Fruit fly (Drosophila melanogaster) whole organism, embryonic: ENCODE data around the gene mad2.

Experiments
- Adf1 ChIP-seq: fragments of 200-800 bp; sonication (Bioruptor generic); IDR thresholded peaks from 2 replicates; pipeline ENCODE4 v1.3.6; 2022; ENCODE audit warnings: missing biosample characterization, missing genetic modification characterization
- CG10267 ChIP-seq: fragments of 200-800 bp; sonication (Bioruptor generic); optimal IDR thresholded peaks from 2 replicates; lab custom pipeline; 2018; ENCODE audit warnings: missing biosample characterization, mild to moderate bottlenecking, missing genetic modification characterization, moderate library complexity
- CG10431 ChIP-seq: fragments of 200-800 bp; sonication (Bioruptor generic); optimal IDR thresholded peaks from 3 replicates; lab custom pipeline; 2018; ENCODE audit warnings: missing biosample characterization, mild to moderate bottlenecking, missing genetic modification characterization
- CG10462 ChIP-seq: fragments of 200-800 bp; sonication (Bioruptor generic); optimal IDR thresholded peaks from 2 replicates; lab custom pipeline; 2016; ENCODE audit warnings: missing biosample characterization, missing genetic modification characterization
- CG11560 ChIP-seq: fragments of 200-800 bp; sonication (Bioruptor generic); IDR thresholded peaks from 3 replicates; pipeline ENCODE4 v1.3.6; 2022; ENCODE audit warnings: missing biosample characterization, missing genetic modification characterization
- CG12071 ChIP-seq: fragments of 200-800 bp; sonication (Bioruptor generic); optimal IDR thresholded peaks from 3 replicates; lab custom pipeline; 2018; ENCODE audit warnings: missing biosample characterization, mild to moderate bottlenecking, missing genetic modification characterization
- CG12236 ChIP-seq: fragments of 200-800 bp; sonication (Bioruptor generic); optimal IDR thresholded peaks from 2 replicates; lab custom pipeline; 2016; ENCODE audit warnings: missing biosample characterization, missing genetic modification characterization
- CG13775 ChIP-seq: fragments of 200-800 bp; sonication (Bioruptor generic); optimal IDR thresholded peaks from 3 replicates; lab custom pipeline; 2017; ENCODE audit warnings: missing biosample characterization, mild to moderate bottlenecking, missing genetic modification characterization
- CG14050 ChIP-seq: fragments of 200-800 bp; sonication (Bioruptor generic); IDR thresholded peaks from 3 replicates; pipeline ENCODE4 v1.3.6; 2022; ENCODE audit warnings: missing biosample characterization, missing genetic modification characterization
- CG1647 ChIP-seq: fragments of 200-800 bp; sonication (Bioruptor generic); optimal IDR thresholded peaks from 3 replicates; lab custom pipeline; 2016; ENCODE audit warnings: missing biosample characterization, missing genetic modification characterization
- CG16779 ChIP-seq: fragments of 200-800 bp; sonication (Bioruptor generic); IDR thresholded peaks from 2 replicates; pipeline ENCODE4 v1.3.6; 2022; ENCODE audit warnings: missing biosample characterization, missing genetic modification characterization
- CG16863 ChIP-seq: fragments of 200-800 bp; sonication (Bioruptor generic); optimal IDR thresholded peaks from 3 replicates; lab custom pipeline; 2016; ENCODE audit warnings: missing biosample characterization, missing genetic modification characterization
- CG17359 ChIP-seq: fragments of 200-800 bp; sonication (Bioruptor generic); optimal IDR thresholded peaks from 3 replicates; lab custom pipeline; 2018; ENCODE audit warnings: missing biosample characterization, mild to moderate bottlenecking, missing genetic modification characterization, moderate library complexity
- CG1792 ChIP-seq: fragments of 200-800 bp; sonication (Bioruptor generic); optimal IDR thresholded peaks from 2 replicates; lab custom pipeline; 2016; ENCODE audit warnings: missing biosample characterization, missing genetic modification characterization
- CG31224 ChIP-seq: fragments of 200-800 bp; sonication (Bioruptor generic); IDR thresholded peaks from 2 replicates; pipeline ENCODE4 v1.3.6; 2022; ENCODE audit warnings: missing biosample characterization, missing genetic modification characterization
- CG31365 ChIP-seq: fragments of 200-800 bp; sonication (Bioruptor generic); optimal IDR thresholded peaks from 2 replicates; lab custom pipeline; 2018; ENCODE audit warnings: missing biosample characterization, mild to moderate bottlenecking, missing genetic modification characterization
- CG34224 ChIP-seq: fragments of 200-800 bp; sonication (Bioruptor generic); IDR thresholded peaks from 3 replicates; pipeline ENCODE4 v1.3.6; 2022; ENCODE audit warnings: missing biosample characterization, missing genetic modification characterization; ENCODE audit not compliant: partially characterized antibody
- CG6689 ChIP-seq: fragments of 200-800 bp; sonication (Bioruptor generic); IDR thresholded peaks from 2 replicates; pipeline ENCODE4 v1.3.6; 2022; ENCODE audit warnings: missing biosample characterization, missing genetic modification characterization
- CG6765 ChIP-seq: fragments of 200-800 bp; sonication (Bioruptor generic); optimal IDR thresholded peaks from 3 replicates; lab custom pipeline; 2017; ENCODE audit warnings: missing biosample characterization, mild to moderate bottlenecking, missing genetic modification characterization
- CG6813 ChIP-seq: fragments of 200-800 bp; sonication (Bioruptor generic); optimal IDR thresholded peaks from 2 replicates; lab custom pipeline; 2017; ENCODE audit warnings: missing biosample characterization, missing genetic modification characterization, mild to moderate bottlenecking, moderate library complexity, missing genetic modification reagents
- CG8478 ChIP-seq: fragments of >200 bp; optimal IDR thresholded peaks from 2 replicates; lab custom pipeline; 2018
- E2f2 ChIP-seq: fragments of 200-800 bp; sonication (Bioruptor generic); IDR thresholded peaks from 2 replicates; pipeline ENCODE4 v1.3.6; 2022; ENCODE audit warnings: missing biosample characterization, missing genetic modification characterization
- Eip74EF ChIP-seq, 2 experiments: fragments of 200-800 bp in 1 of 2; fragments of >200 bp in 1 of 2; sonication (Bioruptor generic) in 1 of 2; optimal IDR thresholded peaks; 2 replicates each; lab custom pipeline; 2017 to 2019; ENCODE audit warnings: missing biosample characterization in 2 of 2, missing genetic modification characterization in 2 of 2, mild to moderate bottlenecking in 1 of 2, moderate library complexity in 1 of 2
- GATAe ChIP-seq: fragments of 200-800 bp; sonication (Bioruptor generic); conservative IDR thresholded peaks from 2 replicates; pipeline ENCODE4 v1.3.6; 2022; ENCODE audit warnings: missing biosample characterization, missing genetic modification characterization
- Gug ChIP-seq: fragments of 200-800 bp; sonication (Bioruptor generic); IDR thresholded peaks from 4 replicates; pipeline ENCODE4 v1.3.6; 2022; ENCODE audit warnings: missing biosample characterization, missing genetic modification characterization
- Hmx ChIP-seq: fragments of 200-800 bp; sonication (Bioruptor generic); optimal IDR thresholded peaks from 2 replicates; lab custom pipeline; 2016; ENCODE audit warnings: missing biosample characterization, missing genetic modification characterization
- Jarid2 ChIP-seq: fragments of 200-800 bp; sonication (Bioruptor generic); optimal IDR thresholded peaks from 3 replicates; lab custom pipeline; 2017; ENCODE audit warnings: mild to moderate bottlenecking, missing biosample characterization, missing genetic modification reagents, missing genetic modification characterization
- NC2β ChIP-seq: fragments of 200-800 bp; sonication (Bioruptor generic); optimal IDR thresholded peaks from 2 replicates; lab custom pipeline; 2016; ENCODE audit warnings: missing biosample characterization, missing genetic modification characterization
- NFAT ChIP-seq: fragments of 200-800 bp; sonication (Bioruptor generic); IDR thresholded peaks from 2 replicates; pipeline ENCODE4 v1.3.6; 2022; ENCODE audit warnings: missing biosample characterization, missing genetic modification characterization
- Neu2 ChIP-seq: fragments of 200-800 bp; sonication (Bioruptor generic); optimal IDR thresholded peaks from 3 replicates; lab custom pipeline; 2016; ENCODE audit warnings: missing biosample characterization, missing genetic modification characterization, borderline replicate concordance
- Nf-YC ChIP-seq: fragments of 200-800 bp; optimal IDR thresholded peaks from 3 replicates; lab custom pipeline; 2019; ENCODE audit warnings: missing biosample characterization, mild to moderate bottlenecking, missing genetic modification characterization, moderate library complexity
- Sry-β ChIP-seq: fragments of 200-800 bp; sonication (Bioruptor generic); optimal IDR thresholded peaks from 2 replicates; lab custom pipeline; 2018; ENCODE audit warnings: missing biosample characterization, mild to moderate bottlenecking, missing genetic modification characterization, moderate library complexity
- Xbp1 ChIP-seq: fragments of 200-800 bp; sonication (Bioruptor generic); optimal IDR thresholded peaks from 3 replicates; lab custom pipeline; 2016; ENCODE audit warnings: missing biosample characterization, mild to moderate bottlenecking, missing genetic modification characterization
- aop ChIP-seq: fragments of 200-800 bp; sonication (Bioruptor generic); IDR thresholded peaks from 2 replicates; pipeline ENCODE4 v1.3.6; 2022; ENCODE audit warnings: missing biosample characterization, missing genetic modification characterization
- az2 ChIP-seq: fragments of 200-800 bp; sonication (Bioruptor generic); optimal IDR thresholded peaks from 3 replicates; lab custom pipeline; 2016; ENCODE audit warnings: missing biosample characterization, missing genetic modification characterization
- cad ChIP-seq: fragments of >200 bp; optimal IDR thresholded peaks from 2 replicates; lab custom pipeline; 2017; ENCODE audit warnings: missing biosample characterization, missing genetic modification characterization
- chinmo ChIP-seq: fragments of 200-800 bp; sonication (Bioruptor generic); IDR thresholded peaks from 4 replicates; pipeline ENCODE4 v1.3.6; 2022; ENCODE audit warnings: missing biosample characterization, missing genetic modification characterization; ENCODE audit not compliant: partially characterized antibody
- ewg ChIP-seq: fragments of 200-800 bp; sonication (Bioruptor generic); optimal IDR thresholded peaks from 3 replicates; lab custom pipeline; 2017; ENCODE audit warnings: mild to moderate bottlenecking, missing biosample characterization, missing genetic modification reagents, missing genetic modification characterization
- gcm ChIP-seq: fragments of 200-800 bp; sonication (Bioruptor generic); optimal IDR thresholded peaks from 2 replicates; lab custom pipeline; 2019; ENCODE audit warnings: missing biosample characterization, mild to moderate bottlenecking, missing genetic modification characterization, moderate library complexity
- h ChIP-seq: fragments of >200 bp; optimal IDR thresholded peaks from 2 replicates; lab custom pipeline; 2017
- insv ChIP-seq, 2 experiments: fragments of 200-800 bp; sonication (Bioruptor generic); optimal IDR thresholded peaks; 3 replicates each; lab custom pipeline; 2016 to 2018; ENCODE audit warnings: missing biosample characterization in 2 of 2, missing genetic modification characterization in 2 of 2
- kay ChIP-seq: fragments of 200-800 bp; sonication (Bioruptor generic); optimal IDR thresholded peaks from 2 replicates; lab custom pipeline; 2016; ENCODE audit warnings: missing biosample characterization, missing genetic modification characterization
- kni ChIP-seq: fragments of 200-800 bp; sonication (Bioruptor generic); optimal IDR thresholded peaks from 3 replicates; lab custom pipeline; 2017; ENCODE audit warnings: mild to moderate bottlenecking, missing biosample characterization, missing genetic modification reagents, missing genetic modification characterization
- lov ChIP-seq, 2 experiments: fragments of 200-800 bp in 1 of 2; fragments of >200 bp in 1 of 2; sonication (Bioruptor generic) in 1 of 2; IDR thresholded peaks in 1 of 2; optimal IDR thresholded peaks in 1 of 2; 2 replicates in 1 of 2; 3 replicates in 1 of 2; pipeline versions ENCODE4 v1.3.6 to Lab custom; 2017 to 2022; ENCODE audit warnings: missing biosample characterization in 1 of 2, missing genetic modification characterization in 1 of 2
- peb ChIP-seq: fragments of 200-800 bp; sonication (Bioruptor generic); IDR thresholded peaks from 2 replicates; pipeline ENCODE4 v1.3.6; 2022; ENCODE audit warnings: missing biosample characterization, missing genetic modification characterization
- rib ChIP-seq: fragments of 200-800 bp; sonication (Bioruptor generic); IDR thresholded peaks from 2 replicates; pipeline ENCODE4 v1.3.6; 2022; ENCODE audit warnings: missing biosample characterization, missing genetic modification characterization
- sens ChIP-seq: fragments of 200-800 bp; sonication (Bioruptor generic); peaks from one replicate; lab custom pipeline; 2016; ENCODE audit warnings: missing biosample characterization, missing genetic modification characterization
- stwl ChIP-seq: fragments of 200-800 bp; sonication (Bioruptor generic); optimal IDR thresholded peaks from 3 replicates; lab custom pipeline; 2018; ENCODE audit warnings: missing biosample characterization, mild to moderate bottlenecking, missing genetic modification characterization, moderate library complexity
- unpg ChIP-seq: fragments of 200-800 bp; sonication (Bioruptor generic); optimal IDR thresholded peaks from 3 replicates; lab custom pipeline; 2018; ENCODE audit warnings: missing biosample characterization, mild to moderate bottlenecking, missing genetic modification characterization, moderate library complexity
- zf30C ChIP-seq: fragments of 200-800 bp; sonication (Bioruptor generic); optimal IDR thresholded peaks from 3 replicates; lab custom pipeline; 2018; ENCODE audit warnings: missing biosample characterization, mild to moderate bottlenecking, missing genetic modification characterization
- zfh1 ChIP-seq: fragments of 200-800 bp; sonication (Bioruptor generic); IDR thresholded peaks from 3 replicates; pipeline ENCODE4 v1.3.6; 2022; ENCODE audit warnings: missing biosample characterization, missing genetic modification characterization

The mad2 gene

DNA sequence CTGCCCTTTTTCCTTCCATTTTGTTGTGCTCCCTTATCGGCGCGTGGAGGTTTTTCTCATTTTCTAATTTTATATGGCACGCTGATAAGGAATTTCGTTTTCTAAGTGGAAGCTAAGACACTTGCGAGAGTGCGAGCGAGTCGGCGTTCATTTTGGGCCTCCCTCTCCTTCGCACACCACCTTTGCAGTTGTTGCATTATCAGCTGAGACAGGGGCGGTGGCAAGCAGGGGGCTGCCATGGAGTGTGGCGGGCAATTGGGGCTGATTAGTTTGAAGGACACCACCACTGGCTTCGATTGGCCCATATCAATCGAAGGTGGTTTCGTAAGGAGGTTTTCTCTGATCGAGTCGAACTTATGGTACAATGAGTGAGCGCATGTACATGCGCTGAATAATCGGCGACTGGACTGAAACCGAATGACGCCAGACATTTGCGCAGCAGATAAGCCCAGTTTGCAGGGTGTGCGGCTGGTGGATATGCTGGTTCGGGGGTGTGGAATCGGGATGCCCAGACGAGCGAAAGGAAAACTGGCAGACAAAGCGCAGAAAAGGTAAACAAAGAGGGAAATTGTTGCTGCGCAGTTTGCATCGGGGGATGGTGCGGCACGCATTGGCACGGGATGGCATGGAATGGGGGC, 3.1 kb downstream of the mad2 start (continued):
- no peak for TF ChIP-seq CG17359 (tag; lab: Kevin White, UChicago)
- no peak for TF ChIP-seq CG1647
- TF ChIP-seq CG11560 (tag; lab: Robert Waterston, UW): no peak
- no peak for TF ChIP-seq CG16779 (GFP tag; lab: Robert Waterston, UW)
- TF ChIP-seq zf30C (GFP tag; lab: Kevin White, UChicago): no peak
- TF ChIP-seq NFAT (GFP tag; lab: Robert Waterston, UW): no peak
- TF ChIP-seq CG10431 (GFP tag; lab: Kevin White, UChicago): no peak
- no peak for TF ChIP-seq cad (GFP tag; lab: Kevin White, UChicago)
- no peak for TF ChIP-seq CG12236
- no peak for TF ChIP-seq CG13775 (GFP tag; lab: Kevin White, UChicago)
- no peak for TF ChIP-seq CG6689 (GFP tag; lab: Robert Waterston, UW)
- no peak for TF ChIP-seq CG10462
- no peak for TF ChIP-seq E2f2 (GFP tag; lab: Robert Waterston, UW)
- TF ChIP-seq stwl (tag; lab: Kevin White, UChicago): no peak
- TF ChIP-seq Neu2: no peak
- peak; percentile 10 for TF ChIP-seq CG12071 (GFP tag; lab: Kevin White, UChicago)
- no peak for TF ChIP-seq unpg
- peak; percentile 17; the same call in 1 of the 2 replicates for TF ChIP-seq rib
- no peak for TF ChIP-seq CG1792 (GFP tag; lab: Kevin White, UChicago)
- TF ChIP-seq Adf1 (GFP tag; lab: Robert Waterston, UW): peak; percentile 45
- TF ChIP-seq gcm (GFP tag; lab: Kevin White, UChicago): no peak
- no peak for TF ChIP-seq aop (GFP tag; lab: Robert Waterston, UW)
- no peak for TF ChIP-seq lov (optimal IDR thresholded peaks at IDR 0.05; lab: Kevin White, UChicago)
- TF ChIP-seq lov (GFP tag; IDR thresholded peaks at IDR 0.05; lab: Robert Waterston, UW): no peak
- TF ChIP-seq Nf-YC (tag; lab: Kevin White, UChicago): peak; percentile 80
- TF ChIP-seq Hmx: no peak
- TF ChIP-seq CG16863 (GFP tag; lab: Kevin White, UChicago): no peak
- TF ChIP-seq kay: no peak
- TF ChIP-seq Sry-β (GFP tag; lab: Kevin White, UChicago): no peak
- TF ChIP-seq insv (GFP tag; optimal IDR thresholded peaks at IDR 0.05; lab: Kevin White, UChicago): no peak
- TF ChIP-seq CG10267: no peak
- TF ChIP-seq NC2β (GFP tag; lab: Kevin White, UChicago): no peak
- peak; percentile 97 for TF ChIP-seq GATAe
- no peak for TF ChIP-seq CG31365
- TF ChIP-seq Xbp1: no peak
- no peak for TF ChIP-seq CG14050
- no peak for TF ChIP-seq peb (GFP tag; lab: Robert Waterston, UW)
- TF ChIP-seq chinmo (GFP tag; lab: Robert Waterston, UW): peak; percentile 99
- no peak for TF ChIP-seq Gug (GFP tag; lab: Robert Waterston, UW)
- TF ChIP-seq zfh1 (GFP tag; lab: Robert Waterston, UW): no peak
- TF ChIP-seq h (lab: Kevin White, UChicago): no peak
- no peak for TF ChIP-seq CG8478 (lab: Kevin White, UChicago)
- no peak for TF ChIP-seq Jarid2 (GFP tag; lab: Kevin White, UChicago)
- no peak for TF ChIP-seq CG31224
- TF ChIP-seq ewg: no peak
- TF ChIP-seq CG6813 (GFP tag; lab: Kevin White, UChicago): no peak
- TF ChIP-seq kni: no peak
- peak; percentile 29 for TF ChIP-seq sens (GFP tag; lab: Kevin White, UChicago)
- TF ChIP-seq CG34224 (GFP tag; lab: Robert Waterston, UW): no peak
- no peak for TF ChIP-seq CG6765
- no peak for TF ChIP-seq Eip74EF (GFP tag; optimal IDR thresholded peaks at IDR 0.05; lab: Kevin White, UChicago)
- no peak for TF ChIP-seq az2
